Worm (Caenorhabditis elegans) whole organism, L3 larva: Measurements from ENCODE around the gene osta-1.

Experiments used
- R02D3.7 ChIP-seq: fragments of 150-350 bp; optimal IDR thresholded peaks from 2 replicates; lab custom pipeline; 2014; ENCODE audit warnings: missing biosample characterization, missing genetic modification characterization
- egl-5 ChIP-seq: fragments of 150-350 bp; optimal IDR thresholded peaks from 2 replicates; lab custom pipeline; 2017; ENCODE audit warnings: missing biosample characterization, missing genetic modification reagents, missing genetic modification characterization, inconsistent platforms
- elt-1 ChIP-seq: fragments of 150-350 bp; optimal IDR thresholded peaks from 2 replicates; lab custom pipeline; 2014; ENCODE audit warnings: missing biosample characterization, missing genetic modification characterization
- elt-2 ChIP-seq: sonication (generic microtip); optimal IDR thresholded peaks from 2 replicates; lab custom pipeline; 2016; ENCODE audit warnings: missing genetic modification reagents, mild to moderate bottlenecking, missing genetic modification characterization, missing compliant biosample characterization
- jun-1 ChIP-seq: fragments of 150-350 bp; optimal IDR thresholded peaks from 2 replicates; lab custom pipeline; 2014; ENCODE audit warnings: missing biosample characterization, missing genetic modification reagents, missing genetic modification characterization
- lin-15B ChIP-seq: fragments of 150-350 bp; optimal IDR thresholded peaks from 2 replicates; lab custom pipeline; 2014; ENCODE audit warnings: missing biosample characterization, missing genetic modification characterization
- mdl-1 ChIP-seq: fragments of 150-350 bp; optimal IDR thresholded peaks from 2 replicates; lab custom pipeline; 2014; ENCODE audit warnings: missing biosample characterization, missing genetic modification characterization
- nhr-11 ChIP-seq: fragments of 150-350 bp; optimal IDR thresholded peaks from 2 replicates; lab custom pipeline; 2014; ENCODE audit warnings: missing biosample characterization, missing genetic modification characterization
- pqm-1 ChIP-seq: fragments of 150-350 bp; optimal IDR thresholded peaks from 2 replicates; lab custom pipeline; 2017; ENCODE audit warnings: missing biosample characterization, missing genetic modification characterization, inconsistent platforms
- skn-1 ChIP-seq: fragments of 150-350 bp; optimal IDR thresholded peaks from 2 replicates; lab custom pipeline; 2014; ENCODE audit warnings: missing biosample characterization, missing genetic modification characterization
- unc-39 ChIP-seq: sonication (generic microtip); optimal IDR thresholded peaks from 4 replicates; lab custom pipeline; 2017; ENCODE audit warnings: missing biosample characterization, missing genetic modification characterization
- ztf-11 ChIP-seq: fragments of 150-350 bp; optimal IDR thresholded peaks from 2 replicates; lab custom pipeline; 2014; ENCODE audit warnings: missing biosample characterization, missing genetic modification characterization
- ztf-4 ChIP-seq: fragments of 150-350 bp; optimal IDR thresholded peaks from 2 replicates; lab custom pipeline; 2014; ENCODE audit warnings: missing biosample characterization, missing genetic modification characterization

- TF ChIP-seq elt-1 (tag; lab: Kevin White, UChicago) (no peak), R02D3.7 (tag; lab: Kevin White, UChicago) (no peak), nhr-11 (no peak), egl-5 (tag; lab: Kevin White, UChicago) (no peak), skn-1 (tag; lab: Kevin White, UChicago) (no peak), lin-15B (tag; lab: Kevin White, UChicago) (no peak), ztf-4 (tag; lab: Kevin White, UChicago) (no peak), mdl-1 (no peak), pqm-1 (no peak), jun-1 (no peak), unc-39 (tag; lab: Kevin White, UChicago) (no peak), ztf-11 (tag; lab: Kevin White, UChicago) (no peak), elt-2 (no peak)
Measured at ce11 chrII:11783-12182, 5.3 kb downstream of the osta-1 start, which contains the start of gene best-4.
